Fruit fly (Drosophila melanogaster) whole organism, embryonic: ENCODE results near the gene Cpr67Fb.

ENCODE experiments used
- Asciz ChIP-seq: fragments of 200-800 bp; sonication (Bioruptor generic); optimal IDR thresholded peaks from 2 replicates; lab custom pipeline; 2017; ENCODE audit warnings: missing biosample characterization, mild to moderate bottlenecking, missing genetic modification characterization, missing genetic modification reagents
- CG15601 ChIP-seq: fragments of 200-800 bp; sonication (Bioruptor generic); optimal IDR thresholded peaks from 3 replicates; lab custom pipeline; 2019; ENCODE audit warnings: missing biosample characterization, mild to moderate bottlenecking, missing genetic modification characterization, moderate library complexity
- ash1 ChIP-seq: fragments of 200-800 bp; sonication (Bioruptor generic); optimal IDR thresholded peaks from 2 replicates; lab custom pipeline; 2018; ENCODE audit warnings: missing biosample characterization, mild to moderate bottlenecking, missing genetic modification characterization
- p53 ChIP-seq: fragments of 200-800 bp; sonication (Bioruptor generic); optimal IDR thresholded peaks from 2 replicates; lab custom pipeline; 2016; ENCODE audit warnings: missing biosample characterization, missing genetic modification characterization
- schlank ChIP-seq: fragments of 200-800 bp; sonication (Bioruptor generic); optimal IDR thresholded peaks from 2 replicates; lab custom pipeline; 2018; ENCODE audit warnings: missing biosample characterization, mild to moderate bottlenecking, missing genetic modification characterization

DNA sequence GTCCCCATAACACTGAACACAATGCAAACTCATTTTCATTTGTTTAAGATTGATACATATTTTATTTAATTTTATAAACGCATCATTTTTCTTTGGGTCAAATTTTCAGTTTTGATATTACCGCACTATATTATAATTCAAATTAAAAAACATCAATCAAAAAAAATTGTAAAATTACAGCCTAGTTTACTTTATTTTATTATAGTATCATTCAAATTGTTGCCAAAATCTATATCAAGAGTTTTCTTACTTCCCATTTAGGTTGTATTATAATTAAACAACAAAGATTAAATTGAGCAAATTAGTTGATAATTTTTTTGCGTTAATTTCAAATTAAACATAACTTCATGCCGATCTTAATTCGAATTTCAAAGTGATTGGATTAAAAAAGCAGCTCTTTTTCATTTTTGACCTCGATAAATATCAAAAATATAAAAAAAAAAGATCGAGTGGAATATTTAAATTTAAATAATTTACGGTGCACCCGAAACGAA is 42.1 kb upstream of the Cpr67Fb start:
- TF ChIP-seq CG15601 (tag; lab: Kevin White, UChicago) (no peak), p53 (GFP tag; lab: Kevin White, UChicago) (no peak), schlank (tag; lab: Kevin White, UChicago) (no peak), ash1 (GFP tag; lab: Kevin White, UChicago) (no peak), Asciz (no peak)
